Worm (Caenorhabditis elegans) whole organism, L2 larva: ENCODE data around the gene srd-32.

Experiments
- C34F6.9 ChIP-seq: fragments of 150-350 bp; optimal IDR thresholded peaks from 2 replicates; lab custom pipeline; 2014; ENCODE audit warnings: missing biosample characterization, missing genetic modification characterization
- F13H6.1 ChIP-seq: sonication (generic microtip); optimal IDR thresholded peaks from 2 replicates; lab custom pipeline; 2016; ENCODE audit warnings: missing genetic modification characterization, missing compliant biosample characterization
- R02D3.7 ChIP-seq: fragments of 150-350 bp; optimal IDR thresholded peaks from 2 replicates; lab custom pipeline; 2014; ENCODE audit warnings: missing biosample characterization, missing genetic modification characterization
- ZK546.5 ChIP-seq: sonication (generic microtip); optimal IDR thresholded peaks from 2 replicates; lab custom pipeline; 2017; ENCODE audit warnings: missing biosample characterization, missing genetic modification characterization
- aly-2 ChIP-seq: fragments of 150-350 bp; optimal IDR thresholded peaks from 2 replicates; lab custom pipeline; 2014; ENCODE audit warnings: missing biosample characterization, missing genetic modification characterization
- ama-1 ChIP-seq: fragments of 150-350 bp; optimal IDR thresholded peaks from 2 replicates; lab custom pipeline; 2018; ENCODE audit warnings: inconsistent platforms
- blmp-1 ChIP-seq: sonication (generic microtip); optimal IDR thresholded peaks from 2 replicates; lab custom pipeline; 2017; ENCODE audit warnings: missing genetic modification characterization, mild to moderate bottlenecking, missing compliant biosample characterization, antibody characterized with exemption, moderate library complexity; ENCODE audit not compliant: insufficient read depth
- ceh-16 ChIP-seq: fragments of 150-350 bp; optimal IDR thresholded peaks from 2 replicates; lab custom pipeline; 2014; ENCODE audit warnings: missing biosample characterization, missing genetic modification characterization
- ceh-82 ChIP-seq: fragments of 150-350 bp; optimal IDR thresholded peaks from 2 replicates; lab custom pipeline; 2014; ENCODE audit warnings: missing biosample characterization, missing genetic modification characterization
- dmd-4 ChIP-seq: sonication (generic microtip); optimal IDR thresholded peaks from 2 replicates; lab custom pipeline; 2017; ENCODE audit warnings: missing biosample characterization, missing genetic modification characterization
- egl-27 ChIP-seq: sonication (generic microtip); optimal IDR thresholded peaks from 3 replicates; lab custom pipeline; 2017; ENCODE audit warnings: missing biosample characterization, missing genetic modification reagents, missing genetic modification characterization
- elt-3 ChIP-seq: sonication (generic microtip); optimal IDR thresholded peaks from 2 replicates; lab custom pipeline; 2017; ENCODE audit warnings: missing biosample characterization, missing genetic modification characterization
- fos-1 ChIP-seq: fragments of 150-350 bp; optimal IDR thresholded peaks from 2 replicates; lab custom pipeline; 2014; ENCODE audit warnings: missing biosample characterization, missing genetic modification characterization
- gmeb-1 ChIP-seq: fragments of 150-350 bp; optimal IDR thresholded peaks from 2 replicates; lab custom pipeline; 2014; ENCODE audit warnings: missing biosample characterization, missing genetic modification characterization
- lin-13 ChIP-seq: fragments of 150-350 bp; optimal IDR thresholded peaks from 2 replicates; lab custom pipeline; 2014; ENCODE audit warnings: missing biosample characterization, missing genetic modification reagents, missing genetic modification characterization
- lin-39 ChIP-seq: fragments of 150-350 bp; optimal IDR thresholded peaks from 2 replicates; lab custom pipeline; 2014; ENCODE audit warnings: missing biosample characterization, missing genetic modification reagents, missing genetic modification characterization
- mab-5 ChIP-seq: fragments of 150-350 bp; optimal IDR thresholded peaks from 2 replicates; lab custom pipeline; 2014; ENCODE audit warnings: missing biosample characterization, missing genetic modification characterization
- mbf-1 ChIP-seq: sonication (generic microtip); optimal IDR thresholded peaks from 2 replicates; lab custom pipeline; 2017; ENCODE audit warnings: missing biosample characterization, missing genetic modification characterization
- nhr-10 ChIP-seq: sonication (generic microtip); optimal IDR thresholded peaks from 2 replicates; lab custom pipeline; 2017; ENCODE audit warnings: missing biosample characterization, missing genetic modification characterization
- nhr-11 ChIP-seq: fragments of 150-350 bp; optimal IDR thresholded peaks from 2 replicates; lab custom pipeline; 2014; ENCODE audit warnings: missing biosample characterization, missing genetic modification characterization
- nhr-12 ChIP-seq: fragments of 150-350 bp; optimal IDR thresholded peaks from 2 replicates; lab custom pipeline; 2014; ENCODE audit warnings: missing biosample characterization, missing genetic modification characterization
- nhr-129 ChIP-seq: fragments of 150-350 bp; optimal IDR thresholded peaks from 2 replicates; lab custom pipeline; 2014; ENCODE audit warnings: missing biosample characterization, missing genetic modification characterization
- nhr-21 ChIP-seq: fragments of 150-350 bp; optimal IDR thresholded peaks from 2 replicates; lab custom pipeline; 2014; ENCODE audit warnings: missing biosample characterization, missing genetic modification characterization
- nhr-23 ChIP-seq: fragments of 150-350 bp; optimal IDR thresholded peaks from 2 replicates; lab custom pipeline; 2014; ENCODE audit warnings: missing biosample characterization, missing genetic modification reagents, missing genetic modification characterization
- nhr-237 ChIP-seq: fragments of 150-350 bp; optimal IDR thresholded peaks from 2 replicates; lab custom pipeline; 2014; ENCODE audit warnings: missing biosample characterization, missing genetic modification characterization
- nhr-25 ChIP-seq: fragments of 150-350 bp; sonication (generic microtip); optimal IDR thresholded peaks from 3 replicates; lab custom pipeline; 2014; ENCODE audit warnings: missing biosample characterization, missing genetic modification characterization
- nhr-6 ChIP-seq: fragments of 150-350 bp; optimal IDR thresholded peaks from 2 replicates; lab custom pipeline; 2014; ENCODE audit warnings: missing biosample characterization, missing genetic modification characterization
- peb-1 ChIP-seq: fragments of 150-350 bp; optimal IDR thresholded peaks from 2 replicates; lab custom pipeline; 2014; ENCODE audit warnings: missing biosample characterization, missing genetic modification characterization
- sem-4 ChIP-seq: fragments of 150-350 bp; optimal IDR thresholded peaks from 2 replicates; lab custom pipeline; 2014; ENCODE audit warnings: missing biosample characterization, missing genetic modification reagents, missing genetic modification characterization
- skn-1 ChIP-seq: sonication (generic microtip); optimal IDR thresholded peaks from 2 replicates; lab custom pipeline; 2017; ENCODE audit warnings: missing biosample characterization, missing genetic modification characterization
- sma-3 ChIP-seq: sonication (generic microtip); optimal IDR thresholded peaks from 2 replicates; lab custom pipeline; 2016; ENCODE audit warnings: missing genetic modification reagents, missing genetic modification characterization, missing compliant biosample characterization
- sma-9 ChIP-seq, 2 experiments: fragments of 150-350 bp in 1 of 2; sonication (generic microtip) in 1 of 2; optimal IDR thresholded peaks; 2 replicates each; lab custom pipeline; 2014 to 2016; ENCODE audit warnings: missing genetic modification characterization in 2 of 2, mild to moderate bottlenecking in 1 of 2, missing biosample characterization in 1 of 2, missing compliant biosample characterization in 1 of 2, missing genetic modification reagents in 1 of 2, moderate library complexity in 1 of 2
- snpc-4 ChIP-seq: fragments of 150-350 bp; optimal IDR thresholded peaks from 2 replicates; lab custom pipeline; 2014; ENCODE audit warnings: missing biosample characterization, missing genetic modification characterization
- unc-62 ChIP-seq: fragments of 150-350 bp; optimal IDR thresholded peaks from 2 replicates; lab custom pipeline; 2014; ENCODE audit warnings: missing biosample characterization, missing genetic modification reagents, missing genetic modification characterization
- ztf-1 ChIP-seq: fragments of 200-800 bp; sonication (Bioruptor generic); conservative IDR thresholded peaks from 2 replicates; pipeline ENCODE4 v1.3.6; 2022; ENCODE audit warnings: missing genetic modification characterization, missing compliant biosample characterization
- ztf-4 ChIP-seq: fragments of 150-350 bp; optimal IDR thresholded peaks from 2 replicates; lab custom pipeline; 2014; ENCODE audit warnings: missing biosample characterization, missing genetic modification characterization

srd-32 gene

DNA sequence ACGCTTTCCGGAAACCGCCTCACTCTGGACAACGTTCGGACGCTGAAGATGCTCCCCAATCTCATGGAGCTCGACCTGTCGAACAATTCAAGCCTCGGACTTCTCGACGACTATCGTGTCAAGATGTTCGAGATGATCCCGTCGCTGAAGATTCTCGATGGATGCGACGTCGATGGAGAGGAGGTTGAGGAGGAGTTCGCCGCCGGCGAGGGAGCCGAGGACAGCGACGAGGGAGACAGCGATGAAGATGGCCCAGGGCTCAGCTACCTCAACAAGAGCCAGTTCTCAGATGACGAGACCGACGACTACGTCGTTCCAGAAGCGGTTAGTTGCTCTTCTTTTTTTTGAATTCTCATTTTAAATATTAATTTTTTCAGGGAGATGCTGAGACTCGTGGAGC, 25.3 kb downstream of the srd-32 start:
- TF ChIP-seq gmeb-1 (no peak), blmp-1 (tag; lab: Kevin White, UChicago) (no peak), fos-1 (tag; lab: Kevin White, UChicago) (no peak), ama-1 (lab: Kevin White, UChicago) (no peak), nhr-129 (no peak), unc-62 (no peak), snpc-4 (tag; lab: Kevin White, UChicago) (no peak), mab-5 (tag; lab: Kevin White, UChicago) (no peak), C34F6.9 (tag; lab: Kevin White, UChicago) (no peak), peb-1 (tag; lab: Kevin White, UChicago) (no peak)

DNA sequence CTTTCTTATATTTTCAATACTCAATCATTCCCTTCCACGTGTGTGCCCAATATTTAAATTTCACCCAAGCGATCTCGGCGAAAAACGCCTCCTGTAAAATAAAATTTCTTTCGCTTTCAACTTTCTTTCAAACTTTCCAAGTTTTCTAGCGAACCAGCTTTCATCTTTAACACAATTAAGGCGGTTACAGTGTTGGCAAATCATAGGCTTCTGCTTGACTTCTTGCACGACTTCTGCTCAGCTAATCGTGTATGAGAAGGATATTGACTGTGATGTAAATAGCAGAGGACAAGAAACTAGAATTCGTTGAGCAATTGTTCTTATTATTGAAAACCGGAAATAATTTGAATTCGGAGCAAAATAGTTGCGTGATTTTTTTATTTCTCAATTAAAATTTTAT, 25.8 kb downstream of the srd-32 start:
- TF ChIP-seq nhr-10 (tag; lab: Kevin White, UChicago), result no peak
- no peak for TF ChIP-seq ama-1 (lab: Kevin White, UChicago)
- no peak for TF ChIP-seq fos-1 (tag; lab: Kevin White, UChicago)
- no peak for TF ChIP-seq sem-4 (tag; lab: Kevin White, UChicago)
- no peak for TF ChIP-seq nhr-21
- TF ChIP-seq gmeb-1, result no peak
- TF ChIP-seq F13H6.1 (tag; lab: Kevin White, UChicago), result no peak
- no peak for TF ChIP-seq mbf-1 (tag; lab: Kevin White, UChicago)
- no peak for TF ChIP-seq ztf-1 (GFP tag; lab: Robert Waterston, UW)
- TF ChIP-seq sma-9 (GFP tag; optimal IDR thresholded peaks at IDR 0.05; lab: Kevin White, UChicago), result no peak
- TF ChIP-seq sma-9 (tag; optimal IDR thresholded peaks at IDR 0.05; lab: Kevin White, UChicago), result no peak
- TF ChIP-seq ceh-82 (tag; lab: Kevin White, UChicago), result no peak
- no peak for TF ChIP-seq peb-1 (tag; lab: Kevin White, UChicago)
- no peak for TF ChIP-seq sma-3
- no peak for TF ChIP-seq lin-39 (tag; lab: Kevin White, UChicago)
- TF ChIP-seq nhr-12 (tag; lab: Kevin White, UChicago), result no peak
- no peak for TF ChIP-seq ceh-16 (tag; lab: Kevin White, UChicago)
- TF ChIP-seq nhr-6, result no peak
- no peak for TF ChIP-seq nhr-23 (tag; lab: Kevin White, UChicago)
- TF ChIP-seq ztf-4, result no peak
- no peak for TF ChIP-seq skn-1

DNA sequence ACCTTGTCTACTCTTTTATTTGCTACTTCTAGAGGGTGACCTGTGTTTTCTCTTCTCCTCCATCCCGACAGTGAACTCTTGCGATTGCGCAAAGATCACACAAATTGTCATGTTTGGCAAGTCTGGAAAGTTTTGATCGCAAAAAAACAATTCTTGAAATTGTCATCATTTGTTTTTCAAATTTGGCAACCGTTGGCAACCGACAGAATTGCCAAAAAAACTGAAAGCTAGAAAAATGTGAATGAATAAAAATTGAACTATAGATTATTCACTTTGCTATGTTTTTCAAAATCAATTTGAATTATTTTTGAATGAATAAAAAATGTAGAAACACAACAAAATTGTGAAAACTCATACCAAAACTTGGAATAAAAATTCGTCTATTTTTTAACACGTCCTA, 29.5 kb downstream of the srd-32 start, which contains the start of gene ugt-11:
ugt-11 (minus strand) TSS at position 101 of the 400 bp plus-strand sequence.
- TF ChIP-seq gmeb-1 (no peak), nhr-23 (tag; lab: Kevin White, UChicago) (no peak), sem-4 (tag; lab: Kevin White, UChicago) (no peak), nhr-10 (tag; lab: Kevin White, UChicago) (no peak), ZK546.5 (no peak), nhr-11 (tag; lab: Kevin White, UChicago) (no peak), dmd-4 (tag; lab: Kevin White, UChicago) (no peak), ceh-16 (tag; lab: Kevin White, UChicago) (no peak), lin-13 (GFP tag; lab: Kevin White, UChicago) (no peak), aly-2 (no peak), nhr-12 (tag; lab: Kevin White, UChicago) (no peak), C34F6.9 (tag; lab: Kevin White, UChicago) (no peak), fos-1 (tag; lab: Kevin White, UChicago) (no peak), egl-27 (tag; lab: Kevin White, UChicago) (no peak), nhr-237 (tag; lab: Kevin White, UChicago) (no peak)

DNA sequence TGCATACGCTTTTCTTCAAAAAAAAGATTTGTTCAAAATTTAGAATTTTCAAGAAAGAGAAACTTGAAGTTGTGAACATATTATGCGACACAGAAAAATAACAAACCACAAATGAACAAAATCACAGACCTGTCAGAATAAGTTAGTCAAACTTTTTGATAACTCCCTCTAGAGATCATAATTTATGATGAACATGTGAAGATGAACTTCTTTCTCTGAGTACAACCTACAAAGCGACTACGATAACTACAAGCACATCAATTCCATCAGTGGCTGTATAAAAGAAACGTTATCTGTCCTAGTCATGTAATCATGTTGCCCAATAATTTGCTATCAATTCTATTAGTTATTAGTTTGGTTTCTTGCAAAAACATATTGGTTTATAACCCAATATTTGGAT, 30.3 kb downstream of the srd-32 start, which contains the start of gene ugt-9:
ugt-9 (plus strand) TSS at position 305 of the 400 bp plus-strand sequence.
- no peak for TF ChIP-seq elt-3 (tag; lab: Kevin White, UChicago)
- TF ChIP-seq sma-3, result peak; percentile 51
- no peak for TF ChIP-seq gmeb-1
- TF ChIP-seq nhr-237 (tag; lab: Kevin White, UChicago), result no peak
- TF ChIP-seq sma-9 (GFP tag; optimal IDR thresholded peaks at IDR 0.05; lab: Kevin White, UChicago), result peak; percentile 84
- no peak for TF ChIP-seq sma-9 (tag; optimal IDR thresholded peaks at IDR 0.05; lab: Kevin White, UChicago)
- peak; percentile 64 for TF ChIP-seq nhr-25 (tag; lab: Kevin White, UChicago)
- TF ChIP-seq R02D3.7 (tag; lab: Kevin White, UChicago), result no peak
- no peak for TF ChIP-seq skn-1
